Worm (Caenorhabditis elegans): ENCODE measurements around the gene nhr-150.

nhr-150 gene

DNA sequence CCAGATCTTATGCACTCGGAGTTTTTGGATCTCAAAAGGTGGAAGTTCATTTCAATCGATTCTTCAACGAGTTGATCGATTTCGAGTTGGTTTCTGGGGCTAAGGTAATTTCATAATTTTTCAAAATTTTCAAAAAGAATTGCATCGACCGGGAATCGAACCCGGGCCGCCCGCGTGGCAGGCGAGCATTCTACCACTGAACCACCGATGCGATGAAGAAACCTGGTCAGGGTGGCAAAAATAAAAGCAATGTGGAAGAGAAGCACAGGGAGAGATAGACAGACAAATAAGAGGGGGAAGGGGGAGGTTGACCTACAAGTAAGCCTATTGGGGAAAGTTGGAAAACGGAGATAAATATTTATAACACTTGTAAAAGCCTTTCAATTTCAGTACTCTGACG, 23.8 kb upstream of the nhr-150 start:
- TF ChIP-seq lsy-2 (tag; optimal IDR thresholded peaks at IDR 0.05) (no peak), mab-5 (tag; optimal IDR thresholded peaks at IDR 0.05) (no peak), sem-2 (GFP tag; optimal IDR thresholded peaks at IDR 0.05) (peak; percentile 3), ham-2 (GFP tag; optimal IDR thresholded peaks at IDR 0.05) (peak; percentile 43), pha-4 (tag; optimal IDR thresholded peaks at IDR 0.05) (peak; percentile 5), mep-1 (tag; optimal IDR thresholded peaks at IDR 0.05) (no peak), blmp-1 (tag; optimal IDR thresholded peaks at IDR 0.05) (no peak), ceh-39 (tag; optimal IDR thresholded peaks at IDR 0.05) (no peak), nhr-76 (tag; optimal IDR thresholded peaks at IDR 0.05) (no peak), elt-3 (tag; optimal IDR thresholded peaks at IDR 0.05) (no peak), snpc-4 (tag; optimal IDR thresholded peaks at IDR 0.05) (no peak), M03D4.4 (tag; optimal IDR thresholded peaks at IDR 0.05) (peak; percentile 54), tbx-8 (GFP tag; optimal IDR thresholded peaks at IDR 0.05) (no peak), drap-1 (GFP tag; optimal IDR thresholded peaks at IDR 0.05) (peak; percentile 87), unc-62 (GFP tag; optimal IDR thresholded peaks at IDR 0.05) (no peak), bed-3 (GFP tag; optimal IDR thresholded peaks at IDR 0.05) (peak; percentile 42), zip-8 (tag; optimal IDR thresholded peaks at IDR 0.05) (no peak), nhr-12 (tag; optimal IDR thresholded peaks at IDR 0.05) (no peak), nhr-2 (tag; optimal IDR thresholded peaks at IDR 0.05) (no peak), unc-120 (tag; optimal IDR thresholded peaks at IDR 0.05; ENCODE audit: poor library complexity, severe bottlenecking) (no peak), ces-1 (GFP tag; optimal IDR thresholded peaks at IDR 0.05) (no peak), sptf-1 (tag; optimal IDR thresholded peaks at IDR 0.05) (peak; percentile 68), ceh-83 (GFP tag; optimal IDR thresholded peaks at IDR 0.05) (no peak), lin-13 (tag; optimal IDR thresholded peaks at IDR 0.05) (no peak), nhr-28 (tag; optimal IDR thresholded peaks at IDR 0.05) (no peak), ztf-11 (tag; optimal IDR thresholded peaks at IDR 0.05) (no peak), ceh-43 (GFP tag; optimal IDR thresholded peaks at IDR 0.05) (peak; percentile 11), mls-2 (tag; optimal IDR thresholded peaks at IDR 0.05) (peak; percentile 39), flh-1 (GFP tag; optimal IDR thresholded peaks at IDR 0.05) (peak; percentile 3), cnd-1 (tag; optimal IDR thresholded peaks at IDR 0.05) (peak; percentile 72), hlh-1 (tag; optimal IDR thresholded peaks at IDR 0.05) (no peak), lin-32 (GFP tag; optimal IDR thresholded peaks at IDR 0.05) (no peak)

DNA sequence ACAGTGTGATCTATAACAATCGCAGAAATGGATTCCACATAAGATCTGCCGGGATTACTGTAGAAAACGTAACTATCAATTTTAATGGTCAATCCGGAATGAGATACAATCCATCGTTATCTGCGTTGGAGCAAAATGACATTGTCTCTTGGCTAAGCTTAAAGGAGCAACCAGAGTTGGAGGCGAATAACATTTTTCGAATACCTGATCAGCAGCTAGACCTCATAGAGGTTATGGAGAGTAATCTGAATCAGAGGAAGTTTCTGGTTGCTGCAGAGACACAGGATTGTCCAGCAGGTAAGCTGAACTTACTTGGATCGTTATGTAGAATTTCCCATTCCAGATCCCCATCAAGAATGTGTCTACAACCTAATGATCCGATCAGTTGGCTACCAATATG, 22.3 kb upstream of the nhr-150 start:
- no peak for TF ChIP-seq unc-62 (GFP tag; optimal IDR thresholded peaks at IDR 0.05)
- TF ChIP-seq ceh-39 (tag; optimal IDR thresholded peaks at IDR 0.05): no peak
- TF ChIP-seq tbx-8 (GFP tag; optimal IDR thresholded peaks at IDR 0.05): no peak
- TF ChIP-seq ceh-43 (GFP tag; optimal IDR thresholded peaks at IDR 0.05): no peak
- TF ChIP-seq ces-1 (GFP tag; optimal IDR thresholded peaks at IDR 0.05): no peak
- no peak for TF ChIP-seq unc-120 (tag; optimal IDR thresholded peaks at IDR 0.05; ENCODE audit: poor library complexity, severe bottlenecking)
- TF ChIP-seq mab-5 (tag; optimal IDR thresholded peaks at IDR 0.05): no peak
- no peak for TF ChIP-seq elt-3 (tag; optimal IDR thresholded peaks at IDR 0.05)
- no peak for TF ChIP-seq mep-1 (tag; optimal IDR thresholded peaks at IDR 0.05)
- TF ChIP-seq hlh-1 (tag; optimal IDR thresholded peaks at IDR 0.05): no peak
- no peak for TF ChIP-seq nhr-12 (tag; optimal IDR thresholded peaks at IDR 0.05)

DNA sequence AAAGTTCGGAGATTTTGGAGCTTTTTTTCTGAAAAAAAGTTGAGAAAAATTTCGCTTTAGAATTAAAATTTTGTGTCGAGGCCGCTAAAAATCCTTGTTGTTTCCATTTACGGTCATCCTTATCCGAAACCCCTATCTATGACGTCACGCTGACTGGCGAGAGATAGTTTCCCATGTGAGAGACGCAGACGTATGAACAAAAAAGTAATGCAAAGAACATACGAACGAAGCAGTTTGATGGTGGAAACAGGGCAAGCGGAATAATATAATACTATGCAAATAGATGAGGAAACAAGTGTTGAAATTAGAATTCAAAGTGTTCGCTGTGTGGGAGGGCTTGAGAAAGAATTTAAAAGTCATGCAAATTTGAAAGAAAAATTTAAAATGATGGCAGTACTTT, 17.8 kb upstream of the nhr-150 start:
- TF ChIP-seq snpc-4 (tag; optimal IDR thresholded peaks at IDR 0.05): no peak
- no peak for TF ChIP-seq hlh-1 (tag; optimal IDR thresholded peaks at IDR 0.05)
- no peak for TF ChIP-seq nhr-12 (tag; optimal IDR thresholded peaks at IDR 0.05)
- no peak for TF ChIP-seq drap-1 (GFP tag; optimal IDR thresholded peaks at IDR 0.05)
- TF ChIP-seq mab-5 (tag; optimal IDR thresholded peaks at IDR 0.05): no peak
- TF ChIP-seq blmp-1 (tag; optimal IDR thresholded peaks at IDR 0.05): no peak

DNA sequence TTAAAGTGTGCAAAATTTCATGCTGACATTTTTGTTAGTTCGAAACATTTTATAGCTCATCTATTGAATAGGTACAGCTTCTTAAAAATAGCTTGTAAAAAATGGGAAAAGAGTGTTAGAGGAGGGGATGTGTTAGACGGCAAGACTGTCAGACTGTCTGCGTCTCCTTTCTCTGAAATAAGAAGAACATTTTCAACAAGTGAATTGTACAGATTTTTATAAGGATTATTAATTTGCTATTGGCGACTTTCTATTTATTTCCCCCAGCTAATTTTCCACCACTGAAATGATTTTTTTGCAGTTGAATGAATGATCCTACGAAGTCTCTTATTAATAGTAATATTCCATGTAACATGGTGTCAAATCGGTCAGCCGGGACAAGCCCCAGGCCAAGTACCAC, 17.2 kb upstream of the nhr-150 start, which contains the start of gene C06B8.7:
TSS of gene C06B8.7 (plus strand) at position 301 of the 400 bp plus-strand sequence.
- TF ChIP-seq zip-8 (tag; optimal IDR thresholded peaks at IDR 0.05) (no peak), sptf-1 (tag; optimal IDR thresholded peaks at IDR 0.05) (no peak), elt-3 (tag; optimal IDR thresholded peaks at IDR 0.05) (no peak), unc-62 (GFP tag; optimal IDR thresholded peaks at IDR 0.05) (no peak), blmp-1 (tag; optimal IDR thresholded peaks at IDR 0.05) (no peak), lin-13 (tag; optimal IDR thresholded peaks at IDR 0.05) (no peak), ces-1 (GFP tag; optimal IDR thresholded peaks at IDR 0.05) (no peak), bed-3 (GFP tag; optimal IDR thresholded peaks at IDR 0.05) (no peak), hlh-1 (tag; optimal IDR thresholded peaks at IDR 0.05) (no peak), nhr-237 (tag; optimal IDR thresholded peaks at IDR 0.05) (no peak), flh-1 (GFP tag; optimal IDR thresholded peaks at IDR 0.05) (no peak), unc-120 (tag; optimal IDR thresholded peaks at IDR 0.05; ENCODE audit: poor library complexity, severe bottlenecking) (no peak), ceh-43 (GFP tag; optimal IDR thresholded peaks at IDR 0.05) (no peak), sem-2 (GFP tag; optimal IDR thresholded peaks at IDR 0.05) (no peak), elt-1 (tag; optimal IDR thresholded peaks at IDR 0.05; ENCODE audit: borderline replicate concordance, insufficient read depth) (no peak), nhr-76 (tag; optimal IDR thresholded peaks at IDR 0.05) (no peak), drap-1 (GFP tag; optimal IDR thresholded peaks at IDR 0.05) (no peak), mls-2 (tag; optimal IDR thresholded peaks at IDR 0.05) (no peak), nhr-28 (tag; optimal IDR thresholded peaks at IDR 0.05) (no peak), pha-4 (tag; optimal IDR thresholded peaks at IDR 0.05) (no peak)
